Fruit fly (Drosophila melanogaster) whole organism, embryonic: Measurements from ENCODE around the gene CG34256.

ENCODE experiments used
- Ada2b ChIP-seq: fragments of 200-800 bp; sonication (Bioruptor generic); IDR thresholded peaks from 2 replicates; pipeline ENCODE4 v1.3.6; 2022; ENCODE audit warnings: missing biosample characterization, missing genetic modification characterization
- Antp ChIP-seq: fragments of 200-800 bp; sonication (Bioruptor generic); optimal IDR thresholded peaks from 3 replicates; lab custom pipeline; 2016; ENCODE audit warnings: missing biosample characterization, missing genetic modification characterization
- CG10147 ChIP-seq: fragments of 200-800 bp; sonication (Bioruptor generic); optimal IDR thresholded peaks from 2 replicates; lab custom pipeline; 2019; ENCODE audit warnings: missing biosample characterization, mild to moderate bottlenecking, missing genetic modification characterization, moderate library complexity
- CG10366 ChIP-seq: fragments of 200-800 bp; sonication (Bioruptor generic); IDR thresholded peaks from 2 replicates; pipeline ENCODE4 v1.3.6; 2022; ENCODE audit warnings: missing biosample characterization, missing genetic modification characterization
- CG10959 ChIP-seq: fragments of 200-800 bp; sonication (Bioruptor generic); IDR thresholded peaks from 2 replicates; pipeline ENCODE4 v1.3.6; 2022; ENCODE audit warnings: missing biosample characterization, missing genetic modification characterization
- CG10979 ChIP-seq: fragments of 200-800 bp; sonication (Bioruptor generic); optimal IDR thresholded peaks from 2 replicates; lab custom pipeline; 2018; ENCODE audit warnings: missing biosample characterization, mild to moderate bottlenecking, missing genetic modification characterization, moderate library complexity
- CG12236 ChIP-seq: fragments of 200-800 bp; sonication (Bioruptor generic); optimal IDR thresholded peaks from 2 replicates; lab custom pipeline; 2016; ENCODE audit warnings: missing biosample characterization, missing genetic modification characterization
- CG13624 ChIP-seq: fragments of 200-800 bp; sonication (Bioruptor generic); optimal IDR thresholded peaks from 2 replicates; lab custom pipeline; 2016; ENCODE audit warnings: missing biosample characterization, missing genetic modification characterization
- CG17568 ChIP-seq: fragments of 200-800 bp; sonication (Bioruptor generic); optimal IDR thresholded peaks from 2 replicates; lab custom pipeline; 2018; ENCODE audit warnings: missing biosample characterization, mild to moderate bottlenecking, missing genetic modification characterization, moderate library complexity
- CG1792 ChIP-seq: fragments of 200-800 bp; sonication (Bioruptor generic); optimal IDR thresholded peaks from 2 replicates; lab custom pipeline; 2016; ENCODE audit warnings: missing biosample characterization, missing genetic modification characterization
- CG2712 ChIP-seq: fragments of 200-800 bp; optimal IDR thresholded peaks from 3 replicates; lab custom pipeline; 2019; ENCODE audit warnings: missing biosample characterization, mild to moderate bottlenecking, missing genetic modification characterization, moderate library complexity
- CG3726 ChIP-seq: fragments of 200-800 bp; sonication (Bioruptor generic); IDR thresholded peaks from 3 replicates; pipeline ENCODE4, ENCODE4 v1.3.6; 2022; ENCODE audit warnings: missing biosample characterization, missing genetic modification characterization
- CG3847 ChIP-seq: fragments of 200-800 bp; sonication (Bioruptor generic); IDR thresholded peaks from 2 replicates; pipeline ENCODE4 v1.3.6; 2022; ENCODE audit warnings: missing biosample characterization, missing genetic modification characterization
- CG4730 ChIP-seq: fragments of 200-800 bp; sonication (Bioruptor generic); IDR thresholded peaks from 2 replicates; pipeline ENCODE4 v1.3.6; 2022; ENCODE audit warnings: missing biosample characterization, missing genetic modification characterization
- CG6765 ChIP-seq: fragments of 200-800 bp; sonication (Bioruptor generic); optimal IDR thresholded peaks from 3 replicates; lab custom pipeline; 2017; ENCODE audit warnings: missing biosample characterization, mild to moderate bottlenecking, missing genetic modification characterization
- CG8359 ChIP-seq: fragments of 200-800 bp; sonication (Bioruptor generic); optimal IDR thresholded peaks from 2 replicates; lab custom pipeline; 2017; ENCODE audit warnings: missing biosample characterization, mild to moderate bottlenecking, missing genetic modification characterization, borderline replicate concordance
- CG9727 ChIP-seq: fragments of 200-800 bp; sonication (Bioruptor generic); optimal IDR thresholded peaks from 3 replicates; lab custom pipeline; 2017; ENCODE audit warnings: missing biosample characterization, mild to moderate bottlenecking, missing genetic modification characterization
- CG9932 ChIP-seq: fragments of 200-800 bp; sonication (Bioruptor generic); IDR thresholded peaks from 2 replicates; pipeline ENCODE4 v1.3.6; 2022; ENCODE audit warnings: missing biosample characterization, missing genetic modification characterization
- Eip74EF ChIP-seq, 2 experiments: fragments of 200-800 bp in 1 of 2; fragments of >200 bp in 1 of 2; sonication (Bioruptor generic) in 1 of 2; optimal IDR thresholded peaks; 2 replicates each; lab custom pipeline; 2017 to 2019; ENCODE audit warnings: missing biosample characterization in 2 of 2, missing genetic modification characterization in 2 of 2, mild to moderate bottlenecking in 1 of 2, moderate library complexity in 1 of 2
- Fer1 ChIP-seq: fragments of 200-800 bp; sonication (Bioruptor generic); optimal IDR thresholded peaks from 2 replicates; lab custom pipeline; 2017; ENCODE audit warnings: missing biosample characterization, mild to moderate bottlenecking, missing genetic modification characterization
- HHEX ChIP-seq: fragments of 200-800 bp; sonication (Bioruptor generic); optimal IDR thresholded peaks from 3 replicates; lab custom pipeline; 2017; ENCODE audit warnings: missing biosample characterization, mild to moderate bottlenecking, missing genetic modification characterization, missing genetic modification reagents
- HLHmδ ChIP-seq: fragments of 200-800 bp; sonication (Bioruptor generic); optimal IDR thresholded peaks from 2 replicates; lab custom pipeline; 2018; ENCODE audit warnings: missing biosample characterization, mild to moderate bottlenecking, missing genetic modification characterization, moderate library complexity
- Hand ChIP-seq: fragments of 200-800 bp; sonication (Bioruptor generic); optimal IDR thresholded peaks from 2 replicates; lab custom pipeline; 2017; ENCODE audit warnings: mild to moderate bottlenecking, missing biosample characterization, missing genetic modification reagents, missing genetic modification characterization
- Hey ChIP-seq: fragments of 200-800 bp; sonication (Bioruptor generic); optimal IDR thresholded peaks from 3 replicates; lab custom pipeline; 2018; ENCODE audit warnings: missing biosample characterization, mild to moderate bottlenecking, missing genetic modification characterization
- Hmx ChIP-seq: fragments of 200-800 bp; sonication (Bioruptor generic); optimal IDR thresholded peaks from 2 replicates; lab custom pipeline; 2016; ENCODE audit warnings: missing biosample characterization, missing genetic modification characterization
- Meics ChIP-seq: fragments of 200-800 bp; sonication (Bioruptor generic); optimal IDR thresholded peaks from 2 replicates; lab custom pipeline; 2017; ENCODE audit warnings: missing biosample characterization, mild to moderate bottlenecking, missing genetic modification characterization
- Mes4 ChIP-seq: fragments of 200-800 bp; sonication (Bioruptor generic); optimal IDR thresholded peaks from 2 replicates; lab custom pipeline; 2016; ENCODE audit warnings: missing biosample characterization, missing genetic modification characterization
- NFAT ChIP-seq: fragments of 200-800 bp; sonication (Bioruptor generic); IDR thresholded peaks from 2 replicates; pipeline ENCODE4 v1.3.6; 2022; ENCODE audit warnings: missing biosample characterization, missing genetic modification characterization
- NK7.1 ChIP-seq: fragments of 200-800 bp; sonication (Bioruptor generic); optimal IDR thresholded peaks from 3 replicates; lab custom pipeline; 2016; ENCODE audit warnings: missing biosample characterization, missing genetic modification characterization
- Nf-YB ChIP-seq: fragments of 200-800 bp; sonication (Bioruptor generic); optimal IDR thresholded peaks from 3 replicates; lab custom pipeline; 2019; ENCODE audit warnings: missing biosample characterization, mild to moderate bottlenecking, missing genetic modification characterization, moderate library complexity
- Side ChIP-seq: fragments of 200-800 bp; sonication (Bioruptor generic); optimal IDR thresholded peaks from 2 replicates; lab custom pipeline; 2016; ENCODE audit warnings: missing biosample characterization, missing genetic modification characterization
- Tbp ChIP-seq: fragments of >200 bp; optimal IDR thresholded peaks from 2 replicates; lab custom pipeline; 2018; ENCODE audit warnings: missing biosample characterization, missing genetic modification characterization
- amos ChIP-seq: fragments of 200-800 bp; sonication (Bioruptor generic); IDR thresholded peaks from 2 replicates; pipeline ENCODE4 v1.3.6; 2022; ENCODE audit warnings: missing biosample characterization, missing genetic modification characterization; ENCODE audit not compliant: partially characterized antibody
- ash1 ChIP-seq: fragments of 200-800 bp; sonication (Bioruptor generic); optimal IDR thresholded peaks from 2 replicates; lab custom pipeline; 2018; ENCODE audit warnings: missing biosample characterization, mild to moderate bottlenecking, missing genetic modification characterization
- cg ChIP-seq: fragments of 200-800 bp; sonication (Bioruptor generic); optimal IDR thresholded peaks from 3 replicates; lab custom pipeline; 2019; ENCODE audit warnings: missing biosample characterization, mild to moderate bottlenecking, missing genetic modification characterization, moderate library complexity
- chinmo ChIP-seq: fragments of 200-800 bp; sonication (Bioruptor generic); IDR thresholded peaks from 4 replicates; pipeline ENCODE4 v1.3.6; 2022; ENCODE audit warnings: missing biosample characterization, missing genetic modification characterization; ENCODE audit not compliant: partially characterized antibody
- dimm ChIP-seq: fragments of 200-800 bp; sonication (Bioruptor generic); IDR thresholded peaks from 2 replicates; pipeline ENCODE4 v1.3.6; 2022; ENCODE audit warnings: missing biosample characterization, missing genetic modification characterization
- gce ChIP-seq: fragments of 200-800 bp; sonication (Bioruptor generic); IDR thresholded peaks from 3 replicates; pipeline ENCODE4 v1.3.6; 2022; ENCODE audit warnings: missing biosample characterization, missing genetic modification characterization
- grau ChIP-seq: fragments of 200-800 bp; optimal IDR thresholded peaks from 3 replicates; lab custom pipeline; 2019; ENCODE audit warnings: missing biosample characterization, mild to moderate bottlenecking, missing genetic modification characterization, moderate library complexity
- jigr1 ChIP-seq: fragments of 200-800 bp; sonication (Bioruptor generic); IDR thresholded peaks from 3 replicates; pipeline ENCODE4 v1.3.6; 2022; ENCODE audit warnings: missing biosample characterization, missing genetic modification characterization
- kni ChIP-seq: fragments of 200-800 bp; sonication (Bioruptor generic); optimal IDR thresholded peaks from 3 replicates; lab custom pipeline; 2017; ENCODE audit warnings: mild to moderate bottlenecking, missing biosample characterization, missing genetic modification reagents, missing genetic modification characterization
- lola ChIP-seq, 3 experiments: fragments of >200 bp in 2 of 3; fragments of 200-800 bp in 1 of 3; sonication (Bioruptor generic) in 1 of 3; optimal IDR thresholded peaks; 2 replicates each; lab custom pipeline; 2017 to 2019; ENCODE audit warnings: missing biosample characterization in 3 of 3, missing genetic modification characterization in 3 of 3, mild to moderate bottlenecking in 1 of 3, moderate library complexity in 1 of 3
- nerfin-1 ChIP-seq: fragments of 200-800 bp; sonication (Bioruptor generic); optimal IDR thresholded peaks from 3 replicates; lab custom pipeline; 2019; ENCODE audit warnings: missing biosample characterization, mild to moderate bottlenecking, missing genetic modification characterization, moderate library complexity
- row ChIP-seq: fragments of 200-800 bp; sonication (Bioruptor generic); IDR thresholded peaks from 3 replicates; pipeline ENCODE4 v1.3.6; 2022; ENCODE audit warnings: missing biosample characterization, missing genetic modification characterization
- salm ChIP-seq: fragments of 200-800 bp; sonication (Bioruptor generic); optimal IDR thresholded peaks from 2 replicates; lab custom pipeline; 2018; ENCODE audit warnings: missing biosample characterization, mild to moderate bottlenecking, missing genetic modification characterization
- sqz ChIP-seq: fragments of 200-800 bp; sonication (Bioruptor generic); optimal IDR thresholded peaks from 3 replicates; lab custom pipeline; 2018; ENCODE audit warnings: missing biosample characterization, mild to moderate bottlenecking, missing genetic modification characterization
- tgo ChIP-seq: fragments of 200-800 bp; sonication (Bioruptor generic); IDR thresholded peaks from 3 replicates; pipeline ENCODE4 v1.3.6; 2022; ENCODE audit warnings: missing biosample characterization, missing genetic modification characterization
- tx ChIP-seq: fragments of 200-800 bp; sonication (Bioruptor generic); optimal IDR thresholded peaks from 2 replicates; lab custom pipeline; 2016; ENCODE audit warnings: missing biosample characterization, missing genetic modification characterization
- wor ChIP-seq: fragments of 200-800 bp; sonication (Bioruptor generic); IDR thresholded peaks from 2 replicates; pipeline ENCODE4 v1.3.6; 2022; ENCODE audit warnings: missing biosample characterization, missing genetic modification characterization

Gene CG34256

dm6 chr3L:18996774-18997589 is 7.4 kb upstream of the CG34256 start (continued):
- TF ChIP-seq grau (tag; lab: Kevin White, UChicago): peak; percentile 22
- TF ChIP-seq cg (GFP tag; lab: Kevin White, UChicago): no peak
- TF ChIP-seq wor (GFP tag; lab: Robert Waterston, UW): no peak
- no peak for TF ChIP-seq HLHmδ (GFP tag; lab: Kevin White, UChicago)
- no peak for TF ChIP-seq jigr1
- TF ChIP-seq chinmo (GFP tag; lab: Robert Waterston, UW): no peak; the same call in 3 of the 4 replicates
- no peak for TF ChIP-seq ash1 (GFP tag; lab: Kevin White, UChicago)
- TF ChIP-seq HHEX: peak; percentile 70
- TF ChIP-seq dimm (GFP tag; lab: Robert Waterston, UW): no peak
- TF ChIP-seq gce: no peak
- TF ChIP-seq CG17568 (GFP tag; lab: Kevin White, UChicago): peak; percentile 39
- no peak for TF ChIP-seq CG6765 (GFP tag; lab: Kevin White, UChicago)
- no peak for TF ChIP-seq CG8359 (GFP tag; lab: Kevin White, UChicago)
- TF ChIP-seq CG10147 (GFP tag; lab: Kevin White, UChicago): no peak
- TF ChIP-seq Tbp (GFP tag; lab: Kevin White, UChicago): no peak
- no peak for TF ChIP-seq row (GFP tag; lab: Robert Waterston, UW)
- TF ChIP-seq Eip74EF (GFP tag; optimal IDR thresholded peaks at IDR 0.05; lab: Kevin White, UChicago): peak in 1 of 2 experiments; percentile 41
- no peak for TF ChIP-seq CG4730
- no peak for TF ChIP-seq Ada2b
- TF ChIP-seq Fer1 (GFP tag; lab: Kevin White, UChicago): peak; percentile 65
- TF ChIP-seq CG9727: peak; percentile 65
- TF ChIP-seq Meics (GFP tag; lab: Kevin White, UChicago): peak; percentile 65
- TF ChIP-seq nerfin-1: no peak
- no peak; the same call in 1 of the 2 replicates for TF ChIP-seq CG10366 (GFP tag; lab: Robert Waterston, UW)
- no peak for TF ChIP-seq salm (tag; lab: Kevin White, UChicago)
- no peak for TF ChIP-seq CG1792 (GFP tag; lab: Kevin White, UChicago)
- TF ChIP-seq CG10979 (tag; lab: Kevin White, UChicago): no peak
- no peak for TF ChIP-seq amos (GFP tag; lab: Robert Waterston, UW)
- TF ChIP-seq CG9932 (GFP tag; lab: Robert Waterston, UW): peak; percentile 33; the same call in 1 of the 2 replicates
- peak; percentile 19 for TF ChIP-seq Hey (tag; lab: Kevin White, UChicago)
- TF ChIP-seq CG12236 (GFP tag; lab: Kevin White, UChicago): no peak
- TF ChIP-seq kni (GFP tag; lab: Kevin White, UChicago): no peak
- TF ChIP-seq NK7.1 (GFP tag; lab: Kevin White, UChicago): no peak
- no peak for TF ChIP-seq CG3726 (GFP tag; lab: Robert Waterston, UW)
- TF ChIP-seq tgo: no peak
- no peak for TF ChIP-seq sqz (GFP tag; lab: Kevin White, UChicago)
- TF ChIP-seq NFAT: no peak
- TF ChIP-seq tx (GFP tag; lab: Kevin White, UChicago): no peak
- no peak for TF ChIP-seq Nf-YB (GFP tag; lab: Kevin White, UChicago)
- no peak for TF ChIP-seq Mes4 (GFP tag; lab: Kevin White, UChicago)
- TF ChIP-seq CG3847 (GFP tag; lab: Robert Waterston, UW): no peak
- TF ChIP-seq Hand (GFP tag; lab: Kevin White, UChicago): peak; percentile 30
- TF ChIP-seq Side (GFP tag; lab: Kevin White, UChicago): no peak
- no peak for TF ChIP-seq Hmx (GFP tag; lab: Kevin White, UChicago)
- TF ChIP-seq lola (GFP tag; optimal IDR thresholded peaks at IDR 0.05; lab: Kevin White, UChicago): no peak
- TF ChIP-seq CG2712: no peak
- no peak for TF ChIP-seq CG10959 (GFP tag; lab: Robert Waterston, UW)
- no peak for TF ChIP-seq CG13624 (GFP tag; lab: Kevin White, UChicago)
- TF ChIP-seq Antp (GFP tag; lab: Kevin White, UChicago): no peak
